Worm (Caenorhabditis elegans): ENCODE results near the gene M05D6.1.

Gene M05D6.1

ce11 chrII:8428947-8429919 lies 46.0 kb downstream of the M05D6.1 start:
- no peak for TF ChIP-seq T23F11.4 (GFP tag; optimal IDR thresholded peaks at IDR 0.05)
- TF ChIP-seq ceh-48 (tag; optimal IDR thresholded peaks at IDR 0.05), result no peak
- TF ChIP-seq dve-1 (tag; optimal IDR thresholded peaks at IDR 0.05), result no peak
- no peak for TF ChIP-seq unc-86 (tag; optimal IDR thresholded peaks at IDR 0.05)
- TF ChIP-seq hlh-6 (tag; optimal IDR thresholded peaks at IDR 0.05), result no peak
- no peak for TF ChIP-seq sox-2 (GFP tag; IDR thresholded peaks at IDR 0.05)

ce11 chrII:8428758-8428946 lies 46.6 kb downstream of the M05D6.1 start, which contains the start of gene F14E5.2:
Gene F14E5.2 (minus strand): TSS chrII:8428858.
- TF ChIP-seq pros-1 (tag; optimal IDR thresholded peaks at IDR 0.05) (no peak), dve-1 (tag; optimal IDR thresholded peaks at IDR 0.05) (no peak), F13H6.1 (tag; optimal IDR thresholded peaks at IDR 0.05) (no peak), sdc-2 (tag; optimal IDR thresholded peaks at IDR 0.05) (no peak), lin-11 (tag; optimal IDR thresholded peaks at IDR 0.05) (no peak), ceh-6 (GFP tag; optimal IDR thresholded peaks at IDR 0.05) (no peak), elt-2 (tag; optimal IDR thresholded peaks at IDR 0.05) (no peak), nhr-232 (tag; optimal IDR thresholded peaks at IDR 0.05) (no peak), pha-4 (tag; optimal IDR thresholded peaks at IDR 0.05) (no peak), pag-3 (tag; optimal IDR thresholded peaks at IDR 0.05; ENCODE audit: borderline replicate concordance) (no peak), ref-2 (tag; optimal IDR thresholded peaks at IDR 0.05) (no peak), ceh-24 (tag; optimal IDR thresholded peaks at IDR 0.05) (no peak), tbx-2 (tag; optimal IDR thresholded peaks at IDR 0.05) (no peak), elt-4 (tag; optimal IDR thresholded peaks at IDR 0.05) (no peak), fkh-10 (GFP tag; optimal IDR thresholded peaks at IDR 0.05) (no peak), hlh-8 (tag; optimal IDR thresholded peaks at IDR 0.05) (no peak), ceh-45 (GFP tag; IDR thresholded peaks at IDR 0.05) (no peak), T23F11.4 (GFP tag; optimal IDR thresholded peaks at IDR 0.05) (no peak), dmd-4 (tag; optimal IDR thresholded peaks at IDR 0.05; ENCODE audit: borderline replicate concordance) (no peak)
